Fruit fly (Drosophila melanogaster): ENCODE data around the gene CG16812.

Gene CG16812

DNA sequence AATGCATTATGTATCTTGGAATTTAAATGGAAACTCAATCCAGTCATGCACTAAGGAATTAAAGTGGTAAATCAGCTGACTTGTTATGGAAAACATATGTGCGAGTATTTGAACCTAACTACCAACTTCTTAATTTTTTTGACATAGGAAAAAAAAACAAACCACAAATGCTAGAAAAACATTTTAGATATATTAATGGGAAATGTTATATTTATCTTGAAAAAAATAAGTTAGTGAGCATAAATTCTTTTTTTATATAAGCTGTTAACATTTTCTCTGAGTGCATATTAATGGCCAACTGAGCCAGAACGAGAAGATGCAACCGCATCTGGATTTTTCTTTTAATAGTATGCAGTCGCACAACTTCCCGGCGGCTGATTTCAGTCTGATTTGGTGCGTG, 28.8 kb downstream of the CG16812 start:
- no peak for TF ChIP-seq noc (tag; optimal IDR thresholded peaks at IDR 0.05)

DNA sequence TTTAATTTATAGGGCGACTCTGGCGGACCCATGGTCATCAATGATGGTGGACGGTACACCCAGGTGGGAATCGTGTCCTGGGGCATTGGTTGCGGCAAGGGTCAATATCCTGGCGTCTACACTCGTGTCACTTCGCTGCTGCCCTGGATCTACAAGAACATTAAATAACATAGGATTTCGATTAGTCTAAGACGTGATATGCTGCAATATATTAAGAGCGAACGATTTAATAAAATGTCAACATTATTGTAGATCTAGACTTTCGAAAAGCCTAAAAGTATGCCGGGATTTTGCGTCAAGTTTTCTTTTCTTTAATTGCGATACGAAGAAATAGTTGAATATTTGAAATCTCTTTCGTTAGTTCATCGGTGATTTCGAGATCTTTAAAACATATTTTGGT, 34.8 kb downstream of the CG16812 start, which contains the start of gene Naa20B:
Gene Naa20B (plus strand): TSS at position 301 of the 400 bp plus-strand sequence.
- TF ChIP-seq noc (tag; optimal IDR thresholded peaks at IDR 0.05) = no peak

DNA sequence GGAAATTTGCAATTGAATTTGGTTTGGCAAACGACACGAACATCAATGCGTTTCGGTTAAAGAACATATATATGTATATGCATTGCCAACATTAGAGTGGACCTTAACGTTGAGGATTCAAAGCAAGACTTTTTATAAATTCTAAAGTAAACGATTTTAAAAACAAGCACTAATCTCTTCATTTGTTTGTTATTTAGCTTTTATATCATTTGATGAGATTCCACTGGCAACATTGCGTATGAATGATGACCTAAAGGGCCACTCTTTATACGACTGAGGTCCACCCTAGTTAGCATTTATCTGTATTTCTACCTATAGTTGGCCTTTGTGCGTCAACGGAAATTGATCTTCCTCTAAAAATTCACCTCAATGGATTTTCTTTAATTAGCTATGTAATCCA, 36.3 kb downstream of the CG16812 start:
- no peak for TF ChIP-seq noc (tag; optimal IDR thresholded peaks at IDR 0.05)

DNA sequence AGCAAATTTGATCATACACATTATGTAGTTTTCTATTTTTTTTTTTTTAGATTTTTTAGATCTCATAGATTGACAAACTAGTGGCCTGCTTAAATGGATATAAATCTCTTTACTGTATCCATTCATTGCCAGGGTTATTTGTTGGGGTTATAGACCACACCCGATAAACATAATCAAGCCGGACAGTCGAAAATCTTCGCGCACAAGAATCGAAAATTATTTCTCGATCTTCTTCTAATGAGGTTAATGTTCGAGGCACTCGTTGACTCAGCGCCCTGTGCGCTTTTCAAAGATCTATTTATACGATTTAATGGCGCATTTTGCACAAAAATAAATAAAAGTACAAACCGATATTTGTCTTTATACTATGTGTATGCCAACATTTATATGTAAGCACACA, 37.3 kb downstream of the CG16812 start, which contains the start of gene CG31730:
Gene CG31730 (minus strand): TSS at position 101 of the 400 bp plus-strand sequence.
- no peak for TF ChIP-seq noc (tag; optimal IDR thresholded peaks at IDR 0.05)

DNA sequence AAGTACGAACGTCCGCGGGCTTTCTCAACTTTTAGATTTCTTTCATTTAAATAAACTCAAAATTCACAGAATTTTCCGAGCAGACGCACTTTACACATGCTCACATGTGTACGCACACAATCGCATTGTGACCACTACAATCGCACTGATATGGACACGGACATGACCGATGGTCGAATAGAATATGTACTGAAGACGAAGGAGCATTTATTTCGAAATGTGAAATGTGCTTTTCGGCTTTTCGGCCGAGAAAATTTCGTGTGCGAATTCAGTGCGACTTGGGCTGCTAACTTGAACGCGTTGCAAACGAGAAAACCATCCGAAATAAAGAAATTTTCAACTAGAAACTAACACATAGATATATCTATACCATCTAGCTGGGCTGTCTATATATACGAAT, 38.4 kb downstream of the CG16812 start, which contains the start of gene CG44085:
Gene CG44085 (plus strand): TSS at position 269 of the 400 bp plus-strand sequence.
- TF ChIP-seq noc (tag; optimal IDR thresholded peaks at IDR 0.05) = no peak

DNA sequence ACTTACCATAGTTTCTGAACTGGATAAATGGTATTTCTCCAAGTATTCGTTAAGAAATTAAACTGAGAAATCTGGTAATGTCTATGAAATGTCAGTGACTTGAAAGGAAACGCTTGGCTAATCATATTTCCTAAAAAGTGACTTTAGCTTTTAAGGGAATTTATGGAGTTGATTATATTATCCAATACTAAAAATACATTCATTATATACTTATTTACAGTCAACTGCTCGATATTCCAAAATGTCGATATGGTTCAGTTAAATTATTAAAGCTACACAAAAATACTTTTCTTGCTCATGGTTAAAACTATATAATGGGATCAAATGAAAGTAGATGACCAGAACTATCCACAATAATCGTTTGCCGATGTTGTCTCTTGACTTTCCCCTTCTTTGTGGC, 43.4 kb downstream of the CG16812 start, which contains the start of gene CG31848:
Gene CG31848 (minus strand): TSS at position 101 of the 400 bp plus-strand sequence.
- TF ChIP-seq noc (tag; optimal IDR thresholded peaks at IDR 0.05) = no peak

DNA sequence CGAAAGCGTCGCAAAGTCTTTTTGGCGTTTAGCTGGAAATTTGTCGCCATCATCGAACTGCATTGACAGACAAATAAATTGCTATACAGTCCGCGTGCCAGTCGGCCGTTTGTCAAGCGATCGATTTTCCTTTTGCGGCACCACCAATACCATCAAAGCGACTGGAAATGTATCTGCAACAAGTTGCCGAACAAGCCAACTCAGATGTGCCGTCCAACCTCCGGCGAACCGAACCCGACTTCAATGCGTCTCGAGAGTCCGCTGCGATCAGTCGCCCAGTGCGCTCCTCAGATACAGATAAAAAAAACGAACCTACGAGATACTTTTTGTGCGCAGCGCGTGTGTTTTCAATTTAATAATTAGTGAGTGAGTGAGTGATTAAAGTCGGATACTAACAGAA, 44.2 kb downstream of the CG16812 start:
- no peak for TF ChIP-seq noc (tag; optimal IDR thresholded peaks at IDR 0.05)

DNA sequence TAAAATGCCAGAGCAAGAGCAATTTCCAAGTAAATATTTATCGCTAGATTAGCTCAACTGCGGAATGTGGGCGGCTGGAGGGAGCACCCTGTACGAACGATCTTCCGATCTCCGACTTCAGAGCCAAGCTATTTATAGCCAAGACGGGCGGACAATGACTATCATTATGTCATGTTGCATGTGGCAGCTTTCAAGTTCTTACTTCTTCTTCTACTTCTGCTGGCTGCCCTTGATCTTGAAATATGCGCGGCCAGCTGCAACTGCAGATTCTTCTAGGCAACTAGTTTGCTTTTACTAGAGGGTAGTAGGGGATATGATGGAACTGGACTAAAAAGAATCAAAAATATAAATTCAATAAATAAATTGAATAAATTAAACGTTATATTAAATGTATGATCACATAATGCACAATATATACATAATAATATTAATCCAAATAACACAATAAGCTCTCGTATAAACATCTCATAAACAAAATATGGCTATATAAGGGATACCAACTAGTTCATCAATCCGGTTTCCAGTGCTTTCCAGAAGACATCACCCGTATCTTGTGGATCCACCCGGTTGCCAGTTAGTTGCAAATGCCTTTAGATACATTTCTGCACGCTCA, 45.8 kb downstream of the CG16812 start:
- TF ChIP-seq noc (tag; optimal IDR thresholded peaks at IDR 0.05) = no peak

DNA sequence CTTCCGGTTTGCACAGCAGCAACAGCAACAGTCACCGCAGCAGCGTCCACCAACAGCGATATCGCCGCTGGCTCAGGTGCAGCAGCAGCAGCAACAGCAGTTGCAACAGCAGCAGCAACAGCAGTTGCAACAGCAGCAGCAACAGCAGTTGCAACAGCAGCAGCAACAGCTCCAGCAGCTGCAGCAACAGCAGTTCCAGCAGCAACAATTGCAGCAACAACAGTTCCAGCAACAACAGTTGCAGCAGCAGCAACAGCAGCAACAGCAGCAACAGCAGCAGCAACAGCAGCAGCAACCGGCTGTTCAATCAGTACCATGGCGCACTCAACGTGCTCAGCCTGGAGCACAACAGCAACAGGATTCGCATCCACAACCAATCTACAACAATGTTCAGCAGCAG, 50.2 kb downstream of the CG16812 start:
- TF ChIP-seq noc (tag; optimal IDR thresholded peaks at IDR 0.05) = no peak

Measured in whole organism, larva.